Worm (Caenorhabditis elegans) whole organism, late embryonic: ENCODE results near the gene twk-33.

Source experiments
- nfya-1 ChIP-seq: sonication (generic microtip); optimal IDR thresholded peaks from 2 replicates; lab custom pipeline; 2017; ENCODE audit warnings: missing genetic modification characterization, mild to moderate bottlenecking, missing compliant biosample characterization, antibody characterized with exemption, moderate library complexity
- ref-2 ChIP-seq: sonication (generic microtip); optimal IDR thresholded peaks from 2 replicates; lab custom pipeline; 2016; ENCODE audit warnings: missing genetic modification characterization, missing compliant biosample characterization
- sox-4 ChIP-seq: sonication (generic microtip); optimal IDR thresholded peaks from 2 replicates; lab custom pipeline; 2017; ENCODE audit warnings: mild to moderate bottlenecking, missing genetic modification characterization, inconsistent platforms, missing compliant biosample characterization

ce11 chrV:17706217-17706806, 7.9 kb downstream of the twk-33 start:
- TF ChIP-seq sox-4 (tag; lab: Kevin White, UChicago): no peak
- no peak for TF ChIP-seq nfya-1
- TF ChIP-seq ref-2: no peak
